Worm (Caenorhabditis elegans): ENCODE results near the gene F58H1.7.

Gene F58H1.7

DNA sequence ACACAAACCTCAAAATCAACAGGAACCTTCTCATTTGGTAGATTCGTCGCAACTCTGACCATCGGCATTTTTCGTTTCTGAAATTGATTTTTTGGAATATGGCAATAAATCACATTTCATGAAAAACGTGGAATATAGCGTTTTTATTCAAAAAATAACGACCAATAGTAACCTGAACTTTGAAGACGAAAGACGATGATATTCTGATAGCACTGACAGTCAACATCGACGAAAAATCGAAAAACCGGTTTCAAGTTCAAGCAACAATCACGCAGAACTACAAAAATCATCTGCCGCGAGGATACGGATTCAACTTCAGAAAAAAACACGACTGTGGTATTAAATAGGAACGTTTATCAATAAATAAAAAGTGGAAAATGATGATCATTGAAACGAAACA lies 13.6 kb upstream of the F58H1.7 start, which contains the start of gene mif-2:
Gene mif-2, minus strand, starts transcription at position 281 of the 400 bp plus-strand sequence.
- TF ChIP-seq ama-1 (optimal IDR thresholded peaks at IDR 0.05) = peak; percentile 15
- TF ChIP-seq hlh-30 (tag; optimal IDR thresholded peaks at IDR 0.05; ENCODE audit: insufficient read depth) = peak; percentile 4
- TF ChIP-seq pha-4 (GFP tag; IDR thresholded peaks at IDR 0.05) = no peak; the same call in 1 of the 2 replicates
- no peak for TF ChIP-seq pha-4 (tag; optimal IDR thresholded peaks at IDR 0.05)
- TF ChIP-seq php-3 (GFP tag; IDR thresholded peaks at IDR 0.05) = no peak
- no peak for TF ChIP-seq dmd-9 (GFP tag; IDR thresholded peaks at IDR 0.05)
- TF ChIP-seq mdl-1 (tag; optimal IDR thresholded peaks at IDR 0.05) = peak in 1 of 2 experiments; percentile 33
- no peak for TF ChIP-seq daf-8 (GFP tag; IDR thresholded peaks at IDR 0.05)
- no peak for TF ChIP-seq daf-12 (tag; optimal IDR thresholded peaks at IDR 0.05)
- TF ChIP-seq madf-5 (GFP tag; IDR thresholded peaks at IDR 0.05) = 0 out of 4 replicates have a peak, but pooled peaks of 1 of the 2 experiments have one; percentile 18
- TF ChIP-seq tag-97 (GFP tag; IDR thresholded peaks at IDR 0.05) = no peak
- TF ChIP-seq arid-1 (GFP tag; conservative IDR thresholded peaks at IDR 0.05) = no peak
- TF ChIP-seq saeg-2 (GFP tag; IDR thresholded peaks at IDR 0.05) = no peak
- peak; percentile 39 for TF ChIP-seq hlh-11 (tag; optimal IDR thresholded peaks at IDR 0.05)
- no peak for TF ChIP-seq F49E8.2 (tag; optimal IDR thresholded peaks at IDR 0.05; ENCODE audit: borderline replicate concordance)
- TF ChIP-seq mdt-29 (GFP tag; IDR thresholded peaks at IDR 0.05) = no peak
- peak; percentile 71 for TF ChIP-seq nhr-28 (tag; optimal IDR thresholded peaks at IDR 0.05)
- TF ChIP-seq lin-38 (GFP tag; IDR thresholded peaks at IDR 0.05) = 0 out of 2 replicates have a peak, but pooled peaks have one; percentile 24
- TF ChIP-seq ztf-11 (tag; optimal IDR thresholded peaks at IDR 0.05) = no peak
- no peak for TF ChIP-seq daf-16 (GFP tag; optimal IDR thresholded peaks at IDR 0.05)
- no peak for TF ChIP-seq daf-16 (tag; optimal IDR thresholded peaks at IDR 0.05)

DNA sequence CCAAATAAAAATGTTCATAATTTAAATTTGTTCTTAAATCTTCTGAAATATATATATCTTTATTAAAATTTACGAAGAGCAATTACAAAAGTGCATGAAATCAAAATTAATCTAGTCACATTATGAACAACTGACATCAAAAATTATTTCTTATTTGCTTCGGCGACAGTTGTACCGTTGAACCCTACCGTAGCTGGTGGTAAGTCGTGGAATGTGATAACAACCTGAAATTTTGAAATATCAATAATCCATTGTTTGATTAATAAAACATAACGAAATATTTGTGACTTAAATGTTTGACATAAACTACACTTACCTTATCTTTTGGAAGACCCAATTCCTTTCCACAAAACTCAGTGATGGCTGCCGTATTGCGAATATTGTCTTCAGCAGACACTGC lies 12.1 kb upstream of the F58H1.7 start:
- TF ChIP-seq hlh-11 (tag; optimal IDR thresholded peaks at IDR 0.05) = peak; percentile 49
- TF ChIP-seq lin-13 (GFP tag; optimal IDR thresholded peaks at IDR 0.05) = no peak
- TF ChIP-seq ZK337.2 (GFP tag; IDR thresholded peaks at IDR 0.05) = no peak
- TF ChIP-seq F37D6.2 (tag; optimal IDR thresholded peaks at IDR 0.05) = no peak
- no peak for TF ChIP-seq cey-2 (tag; optimal IDR thresholded peaks at IDR 0.05; ENCODE audit: borderline replicate concordance, insufficient read depth)
- TF ChIP-seq dmd-6 (GFP tag; IDR thresholded peaks at IDR 0.05) = peak; percentile 80
- no peak for TF ChIP-seq R02D3.7 (tag; optimal IDR thresholded peaks at IDR 0.05)
- no peak for TF ChIP-seq aly-2 (tag; optimal IDR thresholded peaks at IDR 0.05)
- peak; percentile 27 for TF ChIP-seq nhr-10 (tag; optimal IDR thresholded peaks at IDR 0.05)
- TF ChIP-seq T20F7.1 (GFP tag; optimal IDR thresholded peaks at IDR 0.05) = peak; percentile 56
- TF ChIP-seq ctbp-1 (GFP tag; IDR thresholded peaks at IDR 0.05) = no peak
- TF ChIP-seq saeg-2 (GFP tag; IDR thresholded peaks at IDR 0.05) = no peak
- TF ChIP-seq nhr-42 (GFP tag; IDR thresholded peaks at IDR 0.05) = no peak
- TF ChIP-seq pqm-1 (tag; optimal IDR thresholded peaks at IDR 0.05) = peak; percentile 34
- TF ChIP-seq lim-7 (GFP tag; IDR thresholded peaks at IDR 0.05) = no peak
- TF ChIP-seq zfp-3 (GFP tag; conservative IDR thresholded peaks at IDR 0.05) = 0 out of 2 replicates have a peak, but pooled peaks have one; percentile 9
- 0 out of 2 replicates have a peak, but pooled peaks have one; percentile 46 for TF ChIP-seq tra-1 (GFP tag; IDR thresholded peaks at IDR 0.05)
- TF ChIP-seq hlh-30 (tag; optimal IDR thresholded peaks at IDR 0.05; ENCODE audit: insufficient read depth) = no peak
- TF ChIP-seq F26F4.8 (GFP tag; conservative IDR thresholded peaks at IDR 0.05) = no peak
- no peak for TF ChIP-seq nhr-48 (tag; optimal IDR thresholded peaks at IDR 0.05)
- no peak for TF ChIP-seq Y105C5A.15 (GFP tag; IDR thresholded peaks at IDR 0.05)
- no peak for TF ChIP-seq mes-2 (tag; optimal IDR thresholded peaks at IDR 0.05; ENCODE audit: poor library complexity, severe bottlenecking)
- TF ChIP-seq daf-8 (GFP tag; IDR thresholded peaks at IDR 0.05) = no peak
- no peak for TF ChIP-seq Y5F2A.4 (GFP tag; optimal IDR thresholded peaks at IDR 0.05)
- peak; percentile 68 for TF ChIP-seq dve-1 (tag; optimal IDR thresholded peaks at IDR 0.05; ENCODE audit: insufficient read depth)
- TF ChIP-seq nhr-28 (tag; optimal IDR thresholded peaks at IDR 0.05) = peak; percentile 77
- no peak for TF ChIP-seq daf-16 (GFP tag; optimal IDR thresholded peaks at IDR 0.05)
- TF ChIP-seq daf-16 (tag; optimal IDR thresholded peaks at IDR 0.05) = peak; percentile 39
- 0 out of 2 replicates have a peak, but pooled peaks have one; percentile 13 for TF ChIP-seq lin-1 (GFP tag; IDR thresholded peaks at IDR 0.05)
- no peak for TF ChIP-seq F44E2.7 (GFP tag; IDR thresholded peaks at IDR 0.05)
- no peak for TF ChIP-seq daf-19 (GFP tag; conservative IDR thresholded peaks at IDR 0.05)
- no peak for TF ChIP-seq ama-1 (optimal IDR thresholded peaks at IDR 0.05)
- TF ChIP-seq pha-4 (GFP tag; IDR thresholded peaks at IDR 0.05) = no peak
- TF ChIP-seq pha-4 (tag; optimal IDR thresholded peaks at IDR 0.05) = no peak
- TF ChIP-seq lsy-2 (tag; optimal IDR thresholded peaks at IDR 0.05) = peak in 1 of 2 experiments; percentile 21
- no peak for TF ChIP-seq ceh-44 (GFP tag; IDR thresholded peaks at IDR 0.05)
- TF ChIP-seq D1046.2 (GFP tag; IDR thresholded peaks at IDR 0.05) = no peak
